Fruit fly (Drosophila melanogaster): ENCODE data around the gene nesd.

- no peak for TF ChIP-seq D1 (tag; optimal IDR thresholded peaks at IDR 0.05)
- no peak for TF ChIP-seq CG17806 (tag; optimal IDR thresholded peaks at IDR 0.05)
- TF ChIP-seq Ets98B (GFP tag; IDR thresholded peaks at IDR 0.05), result no peak
- TF ChIP-seq CG14655 (GFP tag; optimal IDR thresholded peaks at IDR 0.05), result no peak
- no peak for TF ChIP-seq CG9948 (tag; optimal IDR thresholded peaks at IDR 0.05)
- TF ChIP-seq CG12605 (GFP tag; IDR thresholded peaks at IDR 0.05), result no peak
- TF ChIP-seq Pif1A (GFP tag; optimal IDR thresholded peaks at IDR 0.05), result peak; percentile 11
- TF ChIP-seq Snoo (tag; optimal IDR thresholded peaks at IDR 0.05), result no peak
- TF ChIP-seq CG8301 (tag; optimal IDR thresholded peaks at IDR 0.05), result no peak
- TF ChIP-seq CG10348 (GFP tag; IDR thresholded peaks at IDR 0.05), result no peak
- no peak for TF ChIP-seq CG13204 (GFP tag; optimal IDR thresholded peaks at IDR 0.05)
- TF ChIP-seq EcR (GFP tag; optimal IDR thresholded peaks at IDR 0.05), result no peak
- TF ChIP-seq CG34367 (tag; optimal IDR thresholded peaks at IDR 0.05), result no peak
- no peak for TF ChIP-seq gl (tag; optimal IDR thresholded peaks at IDR 0.05)
Measured at dm6 chr2L:20078880-20079279, 14.9 kb upstream of the nesd start.
